Worm (Caenorhabditis elegans) whole organism, L2 larva: ENCODE data around the gene ZK822.9.

Experiments used
- ama-1 ChIP-seq: fragments of 150-350 bp; optimal IDR thresholded peaks from 2 replicates; lab custom pipeline; 2018; ENCODE audit warnings: inconsistent platforms
- elt-3 ChIP-seq: sonication (generic microtip); optimal IDR thresholded peaks from 2 replicates; lab custom pipeline; 2017; ENCODE audit warnings: missing biosample characterization, missing genetic modification characterization

ce11 chrIV:11892545-11892944, 23.2 kb upstream of the ZK822.9 start:
- TF ChIP-seq elt-3 (no peak), ama-1 (lab: Kevin White, UChicago) (no peak)
